Fruit fly (Drosophila melanogaster) whole organism, adult: ENCODE measurements around the gene CG10214.
A peak's percentile ranks its signal among the peaks of the same experiment; 100 is the strongest.

ENCODE experiments used
- CG11617 ChIP-seq: fragments of 200-800 bp; sonication (Bioruptor generic); optimal IDR thresholded peaks from 2 replicates; lab custom pipeline; 2017; ENCODE audit warnings: mild to moderate bottlenecking, missing biosample characterization, missing genetic modification reagents, missing genetic modification characterization
- CG12768 ChIP-seq: fragments of 200-800 bp; sonication (Bioruptor generic); optimal IDR thresholded peaks from 2 replicates; lab custom pipeline; 2017; ENCODE audit warnings: missing biosample characterization, missing genetic modification characterization, mild to moderate bottlenecking, moderate library complexity, missing genetic modification reagents
- CG14711 ChIP-seq: fragments of 200-800 bp; sonication (Bioruptor generic); optimal IDR thresholded peaks from 2 replicates; lab custom pipeline; 2018; ENCODE audit warnings: missing biosample characterization, mild to moderate bottlenecking, missing genetic modification characterization, moderate library complexity
- CG1620 ChIP-seq: fragments of 200-800 bp; sonication (Bioruptor generic); optimal IDR thresholded peaks from 2 replicates; lab custom pipeline; 2016; ENCODE audit warnings: missing biosample characterization, missing genetic modification characterization
- CG33017 ChIP-seq: fragments of 200-800 bp; sonication (Bioruptor generic); optimal IDR thresholded peaks from 2 replicates; lab custom pipeline; 2018; ENCODE audit warnings: missing biosample characterization, mild to moderate bottlenecking, missing genetic modification characterization, moderate library complexity
- CG5204 ChIP-seq: fragments of 200-800 bp; sonication (Bioruptor generic); optimal IDR thresholded peaks from 2 replicates; lab custom pipeline; 2016; ENCODE audit warnings: missing biosample characterization, missing genetic modification characterization
- CG7045 ChIP-seq: fragments of 200-800 bp; sonication (Bioruptor generic); optimal IDR thresholded peaks from 2 replicates; lab custom pipeline; 2017; ENCODE audit warnings: missing biosample characterization, mild to moderate bottlenecking, missing genetic modification characterization
- CG7101 ChIP-seq: fragments of 200-800 bp; sonication (Bioruptor generic); optimal IDR thresholded peaks from 2 replicates; lab custom pipeline; 2018; ENCODE audit warnings: missing biosample characterization, mild to moderate bottlenecking, missing genetic modification characterization, moderate library complexity
- Clk ChIP-seq: fragments of 200-800 bp; sonication (Bioruptor generic); optimal IDR thresholded peaks from 2 replicates; lab custom pipeline; 2017; ENCODE audit warnings: missing biosample characterization, missing genetic modification characterization
- Crg-1 ChIP-seq: fragments of 200-800 bp; sonication (Bioruptor generic); optimal IDR thresholded peaks from 2 replicates; lab custom pipeline; 2016; ENCODE audit warnings: missing biosample characterization, missing genetic modification characterization
- Hr96 ChIP-seq: fragments of 200-800 bp; sonication (Bioruptor generic); optimal IDR thresholded peaks from 2 replicates; lab custom pipeline; 2016; ENCODE audit warnings: missing biosample characterization, missing genetic modification characterization
- Mnt ChIP-seq: fragments of 200-800 bp; sonication (Bioruptor generic); optimal IDR thresholded peaks from 2 replicates; lab custom pipeline; 2016; ENCODE audit warnings: missing biosample characterization, mild to moderate bottlenecking, missing genetic modification characterization
- bab1 ChIP-seq: fragments of 200-800 bp; sonication (Bioruptor generic); optimal IDR thresholded peaks from 3 replicates; lab custom pipeline; 2019; ENCODE audit warnings: missing biosample characterization, mild to moderate bottlenecking, missing genetic modification characterization, moderate library complexity
- cic ChIP-seq: fragments of 200-800 bp; sonication (Bioruptor generic); optimal IDR thresholded peaks from 2 replicates; lab custom pipeline; 2017; ENCODE audit warnings: missing biosample characterization, mild to moderate bottlenecking, missing genetic modification characterization, moderate library complexity
- cnc ChIP-seq, 2 experiments: fragments of >200 bp; optimal IDR thresholded peaks; 2 replicates each; lab custom pipeline; 2017
- kay ChIP-seq: fragments of 200-800 bp; sonication (Bioruptor generic); peaks from one replicate; lab custom pipeline; 2016; ENCODE audit warnings: missing biosample characterization, missing genetic modification characterization, borderline replicate concordance
- ovo ChIP-seq: fragments of 200-800 bp; sonication (Bioruptor generic); optimal IDR thresholded peaks from 2 replicates; lab custom pipeline; 2016; ENCODE audit warnings: missing biosample characterization, missing genetic modification characterization
- pad ChIP-seq: fragments of 200-800 bp; sonication (Bioruptor generic); optimal IDR thresholded peaks from 3 replicates; lab custom pipeline; 2017; ENCODE audit warnings: missing biosample characterization, missing genetic modification characterization, mild to moderate bottlenecking, moderate library complexity, missing genetic modification reagents
- tj ChIP-seq: fragments of 200-800 bp; sonication (Bioruptor generic); optimal IDR thresholded peaks from 3 replicates; lab custom pipeline; 2017; ENCODE audit warnings: missing biosample characterization, mild to moderate bottlenecking, missing genetic modification characterization, moderate library complexity
- toe ChIP-seq: fragments of 200-800 bp; sonication (Bioruptor generic); optimal IDR thresholded peaks from 2 replicates; lab custom pipeline; 2016; ENCODE audit warnings: missing biosample characterization, missing genetic modification characterization

The CG10214 gene

DNA sequence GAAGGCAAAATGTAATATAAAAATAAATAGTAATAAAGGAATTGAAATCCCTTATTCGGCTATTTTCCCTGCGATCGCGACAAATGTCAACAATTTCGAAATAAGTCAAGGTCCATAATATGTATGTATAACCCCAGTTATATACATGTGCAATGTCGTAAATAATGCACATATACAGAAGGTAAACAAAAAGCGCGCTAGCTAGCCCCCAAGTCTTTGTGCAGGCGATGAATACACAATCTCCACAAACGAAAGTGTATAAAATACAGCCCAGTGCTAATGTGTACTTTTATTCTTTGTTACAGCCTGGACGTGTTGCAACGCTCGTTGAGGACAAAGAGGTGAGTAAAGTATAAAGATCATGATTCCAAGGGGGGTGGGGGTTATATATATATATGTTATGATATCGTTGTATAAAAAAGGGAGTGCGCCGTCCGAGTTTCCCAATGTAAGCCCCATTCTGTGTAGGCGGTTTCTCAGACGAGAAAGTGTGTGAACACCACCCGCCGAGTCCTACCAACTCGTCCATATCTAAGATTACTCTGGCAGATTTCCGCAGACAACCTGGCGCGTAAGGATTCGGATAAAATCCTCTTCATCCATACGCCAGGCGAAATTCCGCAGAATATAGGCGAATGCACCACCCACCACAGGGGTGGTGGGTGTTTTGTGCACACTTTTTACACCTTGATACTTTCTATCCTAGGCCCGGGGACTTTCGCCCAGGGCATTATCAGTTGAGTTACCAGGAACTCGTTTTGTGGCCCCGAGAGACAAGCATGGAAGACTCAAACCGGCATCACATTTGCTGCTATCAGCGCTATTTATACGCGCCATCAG is 37.4 kb downstream of the CG10214 start:
- peak; percentile 33 for TF ChIP-seq bab1
- peak; percentile 87 for TF ChIP-seq CG12768 (GFP tag; lab: Kevin White, UChicago)
- peak; percentile 18 for TF ChIP-seq kay
- TF ChIP-seq CG11617 (GFP tag; lab: Kevin White, UChicago): peak; percentile 13
- TF ChIP-seq cic (GFP tag; lab: Kevin White, UChicago): peak; percentile 82
- peak; percentile 36 for TF ChIP-seq CG33017 (tag; lab: Kevin White, UChicago)
- TF ChIP-seq Mnt (GFP tag; lab: Kevin White, UChicago): peak; percentile 5
- peak; percentile 28 for TF ChIP-seq tj
- peak; percentile 12 for TF ChIP-seq pad (GFP tag; lab: Kevin White, UChicago)
- no peak for TF ChIP-seq Crg-1
- TF ChIP-seq cnc (optimal IDR thresholded peaks at IDR 0.05; lab: Kevin White, UChicago): no peak
- peak; percentile 10 for TF ChIP-seq CG7045
- TF ChIP-seq Hr96 (GFP tag; lab: Kevin White, UChicago): no peak

dm6 chr3R:23729066-23729465 is 38.2 kb downstream of the CG10214 start:
- TF ChIP-seq CG1620 (GFP tag; lab: Kevin White, UChicago): no peak
- TF ChIP-seq cic (GFP tag; lab: Kevin White, UChicago): peak; percentile 91
- TF ChIP-seq tj: no peak
- peak; percentile 7 for TF ChIP-seq toe (GFP tag; lab: Kevin White, UChicago)
- TF ChIP-seq Mnt (GFP tag; lab: Kevin White, UChicago): peak; percentile 61
- no peak for TF ChIP-seq bab1
- TF ChIP-seq CG5204: no peak
- TF ChIP-seq Hr96 (GFP tag; lab: Kevin White, UChicago): no peak
- TF ChIP-seq cnc (optimal IDR thresholded peaks at IDR 0.05; lab: Kevin White, UChicago): no peak
- TF ChIP-seq CG7101 (tag; lab: Kevin White, UChicago): peak; percentile 71
- TF ChIP-seq CG11617 (GFP tag; lab: Kevin White, UChicago): peak; percentile 37
- peak; percentile 57 for TF ChIP-seq kay
- TF ChIP-seq Clk (GFP tag; lab: Kevin White, UChicago): peak; percentile 23
- peak; percentile 74 for TF ChIP-seq CG7045
- peak; percentile 77 for TF ChIP-seq Crg-1
- peak; percentile 77 for TF ChIP-seq CG12768 (GFP tag; lab: Kevin White, UChicago)
- TF ChIP-seq CG33017 (tag; lab: Kevin White, UChicago): peak; percentile 82
- peak; percentile 37 for TF ChIP-seq CG14711 (tag; lab: Kevin White, UChicago)
- peak; percentile 42 for TF ChIP-seq pad (GFP tag; lab: Kevin White, UChicago)
- peak; percentile 65 for TF ChIP-seq ovo (GFP tag; lab: Kevin White, UChicago)

- TF ChIP-seq CG7101 (tag; lab: Kevin White, UChicago) (peak; percentile 26), toe (GFP tag; lab: Kevin White, UChicago) (no peak), ovo (GFP tag; lab: Kevin White, UChicago) (peak; percentile 24), Crg-1 (no peak), CG1620 (GFP tag; lab: Kevin White, UChicago) (no peak), CG5204 (peak; percentile 16), Hr96 (GFP tag; lab: Kevin White, UChicago) (no peak), CG14711 (tag; lab: Kevin White, UChicago) (no peak), CG7045 (no peak), Mnt (GFP tag; lab: Kevin White, UChicago) (peak; percentile 62), bab1 (no peak), CG11617 (GFP tag; lab: Kevin White, UChicago) (no peak), cnc (optimal IDR thresholded peaks at IDR 0.05; lab: Kevin White, UChicago) (no peak), pad (GFP tag; lab: Kevin White, UChicago) (no peak), CG33017 (tag; lab: Kevin White, UChicago) (peak; percentile 53), Clk (GFP tag; lab: Kevin White, UChicago) (no peak), tj (peak; percentile 22), cic (GFP tag; lab: Kevin White, UChicago) (peak; percentile 85), kay (peak; percentile 96), CG12768 (GFP tag; lab: Kevin White, UChicago) (peak; percentile 79)
These were observed 39.2 kb downstream of the CG10214 start for dm6 chr3R:23728086-23728485.

DNA sequence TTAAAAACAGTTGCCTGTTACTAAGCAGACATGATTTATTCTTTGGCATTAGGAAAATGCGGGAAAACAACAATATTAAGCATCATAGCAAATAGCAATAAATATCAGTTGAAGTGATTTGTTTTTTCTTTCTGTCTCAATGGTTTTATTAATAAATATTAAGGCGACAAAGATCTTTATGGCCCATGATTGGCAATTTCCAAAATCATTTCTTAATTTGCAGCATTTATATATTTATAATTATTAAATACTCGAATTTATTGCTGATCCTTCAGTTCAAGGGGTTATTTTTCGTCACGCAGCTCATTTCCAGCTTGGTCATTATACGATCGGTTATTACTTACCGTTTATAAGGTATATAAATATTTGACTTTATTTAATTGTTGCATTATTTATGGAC is 39.6 kb downstream of the CG10214 start:
- TF ChIP-seq CG1620 (GFP tag; lab: Kevin White, UChicago) (no peak), CG7101 (tag; lab: Kevin White, UChicago) (no peak), CG12768 (GFP tag; lab: Kevin White, UChicago) (no peak), cic (GFP tag; lab: Kevin White, UChicago) (no peak), cnc (optimal IDR thresholded peaks at IDR 0.05; lab: Kevin White, UChicago) (no peak), CG33017 (tag; lab: Kevin White, UChicago) (no peak), kay (no peak), Mnt (GFP tag; lab: Kevin White, UChicago) (no peak)

DNA sequence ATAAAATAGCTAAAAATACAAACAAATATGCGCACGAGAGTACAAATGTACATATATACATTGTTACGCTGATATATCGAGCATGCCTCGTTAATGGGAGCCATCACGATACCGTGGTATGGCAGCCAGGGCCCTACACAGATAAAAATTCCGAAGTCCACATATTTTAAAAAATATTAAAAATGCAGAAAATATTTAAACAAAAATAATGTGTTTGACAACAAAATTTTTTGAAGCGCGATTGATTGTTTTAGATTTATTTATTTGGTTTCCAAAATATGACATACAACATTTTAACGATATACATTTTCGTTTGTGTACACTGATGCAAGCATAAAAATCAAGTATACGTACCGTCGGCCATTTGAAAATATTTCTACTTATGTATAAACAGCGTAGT is 40.5 kb downstream of the CG10214 start:
- TF ChIP-seq CG33017 (tag; lab: Kevin White, UChicago) (peak; percentile 87), CG14711 (tag; lab: Kevin White, UChicago) (peak; percentile 79), kay (peak; percentile 88), Hr96 (GFP tag; lab: Kevin White, UChicago) (peak; percentile 4), CG12768 (GFP tag; lab: Kevin White, UChicago) (peak; percentile 49), CG5204 (peak; percentile 66), CG11617 (GFP tag; lab: Kevin White, UChicago) (peak; percentile 69), Crg-1 (no peak), CG1620 (GFP tag; lab: Kevin White, UChicago) (no peak), toe (GFP tag; lab: Kevin White, UChicago) (peak; percentile 67), cnc (optimal IDR thresholded peaks at IDR 0.05; lab: Kevin White, UChicago) (no peak), Clk (GFP tag; lab: Kevin White, UChicago) (no peak), cic (GFP tag; lab: Kevin White, UChicago) (no peak), CG7045 (peak; percentile 78), Mnt (GFP tag; lab: Kevin White, UChicago) (peak; percentile 25), bab1 (peak; percentile 20), pad (GFP tag; lab: Kevin White, UChicago) (peak; percentile 22), ovo (GFP tag; lab: Kevin White, UChicago) (no peak), CG7101 (tag; lab: Kevin White, UChicago) (peak; percentile 76), tj (peak; percentile 13)
